Worm (Caenorhabditis elegans): ENCODE results near the gene Y55F3BR.10.
A peak's percentile ranks its signal among the peaks of the same experiment; 100 is the strongest.

The Y55F3BR.10 gene

ce11 chrIV:848207-848606 is 16.0 kb downstream of the Y55F3BR.10 start:
- TF ChIP-seq B0310.2 (tag; optimal IDR thresholded peaks at IDR 0.05) (no peak), ets-7 (tag; optimal IDR thresholded peaks at IDR 0.05) (no peak), F13C5.2 (tag; optimal IDR thresholded peaks at IDR 0.05) (no peak), hmg-4 (GFP tag; optimal IDR thresholded peaks at IDR 0.05) (no peak), ceh-36 (tag; optimal IDR thresholded peaks at IDR 0.05) (no peak), aly-1 (tag; optimal IDR thresholded peaks at IDR 0.05) (no peak), ceh-13 (GFP tag; optimal IDR thresholded peaks at IDR 0.05) (no peak)

DNA sequence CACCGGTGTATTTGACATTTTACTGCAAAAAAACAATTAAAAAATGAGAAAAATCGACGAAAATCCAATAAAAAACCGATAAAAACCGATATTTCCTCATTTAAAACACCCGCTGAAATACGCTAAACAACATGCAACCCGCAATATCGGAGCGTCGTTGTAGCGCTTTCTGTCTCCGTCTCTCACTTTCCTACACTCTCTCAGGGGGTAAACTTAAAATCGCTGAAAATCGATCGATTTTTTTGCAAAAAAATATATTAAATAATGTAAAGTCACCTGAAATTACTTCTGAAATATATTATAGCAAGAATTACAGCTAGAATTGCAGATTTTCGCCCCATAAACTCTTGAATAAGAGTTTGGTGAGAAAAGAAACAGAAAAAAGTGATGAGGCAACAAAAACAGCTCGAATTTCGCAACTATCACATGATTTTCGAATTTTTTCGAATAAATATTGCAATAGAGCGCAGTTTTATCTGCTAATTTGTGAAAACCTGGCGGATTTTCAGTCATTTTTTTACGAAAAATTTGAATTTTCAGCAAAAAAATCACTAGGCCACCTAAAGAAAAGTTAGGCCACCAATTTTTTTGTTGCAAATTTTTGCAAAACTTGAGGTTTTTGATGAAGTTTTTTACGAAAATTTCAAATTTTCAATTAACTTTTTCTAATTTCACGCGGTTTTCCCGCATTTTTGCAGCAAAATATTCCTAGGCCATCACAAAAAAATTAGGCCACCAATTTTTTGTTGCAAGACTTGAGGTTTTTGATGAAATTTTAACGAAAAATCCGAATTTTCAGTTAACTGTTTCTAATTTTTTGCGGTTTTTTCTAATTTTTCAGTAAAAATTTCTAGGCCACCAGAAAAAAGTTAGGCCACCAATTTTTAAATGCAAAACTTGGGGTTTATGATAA is 22.4 kb downstream of the Y55F3BR.10 start, which contains the start of the genes lem-4 and Y55F3BR.11:
lem-4 (minus strand) TSS at position 424 of the 913 bp plus-strand sequence.
Y55F3BR.11 (plus strand) TSS at position 863 of the 913 bp plus-strand sequence.
- TF ChIP-seq ceh-13 (GFP tag; optimal IDR thresholded peaks at IDR 0.05) (no peak), ceh-36 (tag; optimal IDR thresholded peaks at IDR 0.05) (no peak), ama-1 (optimal IDR thresholded peaks at IDR 0.05) (no peak), hnd-1 (tag; optimal IDR thresholded peaks at IDR 0.05) (no peak), scrt-1 (GFP tag; IDR thresholded peaks at IDR 0.05) (no peak), tbx-11 (GFP tag; IDR thresholded peaks at IDR 0.05) (no peak), aly-1 (tag; optimal IDR thresholded peaks at IDR 0.05) (no peak), hmg-4 (GFP tag; optimal IDR thresholded peaks at IDR 0.05) (no peak), tbx-37 (GFP tag; conservative IDR thresholded peaks at IDR 0.05) (no peak), hmbx-1 (tag; optimal IDR thresholded peaks at IDR 0.05) (no peak), pes-1 (GFP tag; IDR thresholded peaks at IDR 0.05) (no peak), sea-1 (GFP tag; conservative IDR thresholded peaks at IDR 0.05) (no peak)

- TF ChIP-seq aly-1 (tag; optimal IDR thresholded peaks at IDR 0.05) (no peak), hmg-4 (GFP tag; optimal IDR thresholded peaks at IDR 0.05) (no peak), tbx-37 (GFP tag; conservative IDR thresholded peaks at IDR 0.05) (no peak), B0310.2 (tag; optimal IDR thresholded peaks at IDR 0.05) (no peak), sea-1 (GFP tag; conservative IDR thresholded peaks at IDR 0.05) (no peak)
Measured at ce11 chrIV:855483-855882, 23.2 kb downstream of the Y55F3BR.10 start.

ce11 chrIV:856038-856437 is 23.8 kb downstream of the Y55F3BR.10 start:
- TF ChIP-seq pes-1 (GFP tag; IDR thresholded peaks at IDR 0.05): no peak
- no peak for TF ChIP-seq ama-1 (optimal IDR thresholded peaks at IDR 0.05)
- TF ChIP-seq flt-1 (GFP tag; IDR thresholded peaks at IDR 0.05): no peak
- peak; percentile 77 for TF ChIP-seq ceh-36 (tag; optimal IDR thresholded peaks at IDR 0.05)
- no peak for TF ChIP-seq hmbx-1 (tag; optimal IDR thresholded peaks at IDR 0.05)
- TF ChIP-seq F13C5.2 (tag; optimal IDR thresholded peaks at IDR 0.05): no peak
- TF ChIP-seq tbx-11 (GFP tag; IDR thresholded peaks at IDR 0.05): no peak

DNA sequence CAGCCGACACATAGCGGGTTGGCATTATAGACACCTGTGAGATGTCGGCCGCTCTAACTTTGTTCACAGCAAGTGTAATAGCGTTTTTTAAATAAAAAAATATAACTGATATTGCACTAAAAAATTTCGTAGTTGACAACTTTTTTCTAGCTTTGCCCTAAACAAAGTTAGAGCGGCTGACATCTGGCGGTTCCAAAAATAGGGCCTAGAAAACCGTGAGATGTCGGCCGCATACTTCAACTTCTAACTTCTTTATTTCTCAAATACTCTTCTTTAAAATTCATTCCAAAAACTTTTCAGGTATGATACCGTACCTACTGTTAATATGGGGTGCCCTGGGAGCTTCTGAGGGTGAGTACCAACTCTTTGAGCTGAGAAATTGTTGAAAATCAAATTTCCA is 26.4 kb downstream of the Y55F3BR.10 start, which contains the start of gene Y55F3BR.2:
Y55F3BR.2 (plus strand) TSS at position 301 of the 400 bp plus-strand sequence.
- TF ChIP-seq sea-1 (GFP tag; conservative IDR thresholded peaks at IDR 0.05): no peak
- no peak for TF ChIP-seq tbx-11 (GFP tag; IDR thresholded peaks at IDR 0.05)
- no peak for TF ChIP-seq ama-1 (optimal IDR thresholded peaks at IDR 0.05)
- no peak for TF ChIP-seq F13C5.2 (tag; optimal IDR thresholded peaks at IDR 0.05)
- no peak for TF ChIP-seq scrt-1 (GFP tag; IDR thresholded peaks at IDR 0.05)
- TF ChIP-seq ets-7 (tag; optimal IDR thresholded peaks at IDR 0.05): no peak
- TF ChIP-seq B0310.2 (tag; optimal IDR thresholded peaks at IDR 0.05): no peak
- no peak for TF ChIP-seq hnd-1 (tag; optimal IDR thresholded peaks at IDR 0.05)
- no peak for TF ChIP-seq tra-4 (tag; optimal IDR thresholded peaks at IDR 0.05)
- no peak for TF ChIP-seq flt-1 (GFP tag; IDR thresholded peaks at IDR 0.05)
- no peak for TF ChIP-seq ceh-36 (tag; optimal IDR thresholded peaks at IDR 0.05)
- TF ChIP-seq hmbx-1 (tag; optimal IDR thresholded peaks at IDR 0.05): no peak

DNA sequence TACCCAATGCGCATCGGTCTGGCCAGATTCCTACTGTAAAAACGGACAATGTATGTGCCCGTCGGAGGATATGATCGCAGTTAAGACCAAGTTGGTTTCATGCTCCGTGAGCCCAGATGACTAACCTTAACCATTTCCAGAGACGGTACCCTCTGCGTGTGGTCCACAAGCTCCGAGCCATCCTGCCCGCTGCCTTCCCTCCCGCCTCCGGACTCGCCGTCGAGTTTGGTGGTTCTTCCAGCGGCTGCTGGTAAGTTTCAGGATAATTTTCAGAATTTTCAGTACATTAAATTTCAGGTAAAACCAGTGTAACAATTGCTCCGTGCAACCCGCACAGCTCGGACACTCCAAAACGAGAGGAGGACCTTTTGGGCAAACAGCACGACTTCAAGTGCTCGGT is 28.6 kb downstream of the Y55F3BR.10 start:
- TF ChIP-seq tbx-37 (GFP tag; conservative IDR thresholded peaks at IDR 0.05) (no peak), hnd-1 (tag; optimal IDR thresholded peaks at IDR 0.05) (no peak)

DNA sequence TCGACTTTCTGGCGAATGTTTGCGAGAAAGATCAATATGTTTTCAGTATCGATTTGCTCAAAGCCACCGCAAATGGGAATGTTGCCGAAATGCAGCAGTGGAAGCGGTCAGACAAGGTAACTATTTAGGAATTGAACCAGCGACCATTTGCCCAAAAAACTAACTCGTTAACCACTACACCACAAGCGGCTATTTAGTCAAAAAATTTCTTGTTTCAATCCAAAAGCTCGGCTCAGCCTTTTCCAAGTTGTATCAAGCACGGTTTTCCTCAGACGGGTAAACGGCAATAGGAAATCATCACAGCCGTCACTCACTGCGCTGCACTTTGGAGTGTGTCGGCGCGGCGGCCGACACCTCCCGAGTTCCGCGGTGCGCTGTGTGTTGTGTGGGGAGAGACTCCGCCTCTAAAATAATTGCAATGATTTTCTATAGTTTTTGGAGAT is 34.6 kb downstream of the Y55F3BR.10 start:
- TF ChIP-seq hmbx-1 (tag; optimal IDR thresholded peaks at IDR 0.05) (no peak), ama-1 (optimal IDR thresholded peaks at IDR 0.05) (peak; percentile 84), aly-1 (tag; optimal IDR thresholded peaks at IDR 0.05) (no peak), hmg-4 (GFP tag; optimal IDR thresholded peaks at IDR 0.05) (peak; percentile 27), B0310.2 (tag; optimal IDR thresholded peaks at IDR 0.05) (no peak), ceh-36 (tag; optimal IDR thresholded peaks at IDR 0.05) (no peak), ets-7 (tag; optimal IDR thresholded peaks at IDR 0.05) (no peak), tbx-11 (GFP tag; IDR thresholded peaks at IDR 0.05) (0 out of 2 replicates have a peak, but pooled peaks have one; percentile 30), tra-4 (tag; optimal IDR thresholded peaks at IDR 0.05) (no peak), sea-1 (GFP tag; conservative IDR thresholded peaks at IDR 0.05) (no peak), F13C5.2 (tag; optimal IDR thresholded peaks at IDR 0.05) (peak; percentile 45), tbx-37 (GFP tag; conservative IDR thresholded peaks at IDR 0.05) (no peak)

DNA sequence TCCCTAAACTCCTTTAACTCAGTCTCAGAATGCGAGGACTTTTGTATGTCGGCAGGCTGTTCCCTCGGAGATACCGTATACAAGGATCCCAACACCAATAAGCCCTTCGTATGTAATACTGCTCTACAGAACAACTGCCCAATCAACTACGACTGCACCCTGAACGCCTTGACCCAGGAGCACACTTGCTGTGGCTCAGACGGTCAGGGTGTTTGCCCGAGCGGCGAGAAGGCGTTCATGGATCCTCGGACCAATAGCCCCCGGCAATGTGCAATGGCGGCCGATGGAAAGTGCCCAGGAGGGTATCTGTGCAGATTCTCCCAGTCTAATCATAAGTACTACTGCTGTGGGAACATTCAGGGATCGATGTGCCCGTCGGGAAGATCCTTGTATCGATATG is 36.5 kb downstream of the Y55F3BR.10 start:
- TF ChIP-seq hmbx-1 (tag; optimal IDR thresholded peaks at IDR 0.05): no peak
- no peak for TF ChIP-seq scrt-1 (GFP tag; IDR thresholded peaks at IDR 0.05)
- no peak for TF ChIP-seq B0310.2 (tag; optimal IDR thresholded peaks at IDR 0.05)
- TF ChIP-seq ceh-13 (GFP tag; optimal IDR thresholded peaks at IDR 0.05): no peak
- no peak for TF ChIP-seq flt-1 (GFP tag; IDR thresholded peaks at IDR 0.05)
- TF ChIP-seq sea-1 (GFP tag; conservative IDR thresholded peaks at IDR 0.05): no peak
- TF ChIP-seq aly-1 (tag; optimal IDR thresholded peaks at IDR 0.05): no peak
- no peak for TF ChIP-seq tbx-37 (GFP tag; conservative IDR thresholded peaks at IDR 0.05)
- no peak for TF ChIP-seq pes-1 (GFP tag; IDR thresholded peaks at IDR 0.05)

All from whole organism, early embryonic.